Worm (Caenorhabditis elegans): ENCODE data around the gene F21A3.2.

- no peak for TF ChIP-seq fkh-3 (tag; optimal IDR thresholded peaks at IDR 0.05)
- TF ChIP-seq unc-62 (GFP tag; optimal IDR thresholded peaks at IDR 0.05), result no peak
- no peak for TF ChIP-seq ama-1 (optimal IDR thresholded peaks at IDR 0.05)
- TF ChIP-seq ama-1 (GFP tag; optimal IDR thresholded peaks at IDR 0.05), result no peak
- no peak for TF ChIP-seq nfya-2 (GFP tag; IDR thresholded peaks at IDR 0.05)
- no peak for TF ChIP-seq ceh-79 (tag; optimal IDR thresholded peaks at IDR 0.05)
- no peak for TF ChIP-seq madf-3 (GFP tag; IDR thresholded peaks at IDR 0.05)
Observed at ce11 chrV:15521920-15522319, 11.8 kb downstream of the F21A3.2 start, which contains the start of gene lgc-31.

All from whole organism, young adult.